Worm (Caenorhabditis elegans): ENCODE measurements around the gene gcy-7.
A peak's percentile ranks its signal among the peaks of the same experiment; 100 is the strongest.

DNA sequence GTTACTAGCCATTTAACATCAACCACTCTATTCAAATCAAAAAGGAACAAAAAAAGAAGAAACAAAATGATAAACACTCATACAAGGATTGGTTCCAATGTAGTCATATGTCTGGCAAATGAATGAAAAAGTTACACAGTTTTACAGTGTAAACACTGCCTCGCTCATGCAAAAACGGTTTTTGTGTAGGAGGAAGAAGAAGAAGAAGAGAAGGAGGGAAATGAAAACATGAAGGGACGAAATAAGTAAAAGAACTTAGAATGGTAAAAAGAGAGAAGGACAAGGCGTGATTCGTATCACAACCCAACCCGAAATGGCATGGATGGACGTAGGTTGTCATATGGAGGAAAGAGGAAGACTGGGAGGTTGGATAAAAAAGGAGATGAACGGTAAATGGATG is 19.8 kb downstream of the gcy-7 start:
- no peak for TF ChIP-seq fkh-10 (GFP tag; optimal IDR thresholded peaks at IDR 0.05)
- no peak for TF ChIP-seq dmd-8 (GFP tag; IDR thresholded peaks at IDR 0.05)
- no peak for TF ChIP-seq zip-11 (GFP tag; IDR thresholded peaks at IDR 0.05)
- no peak for TF ChIP-seq pha-4 (GFP tag; IDR thresholded peaks at IDR 0.05)
- peak; percentile 35 for TF ChIP-seq pha-4 (tag; optimal IDR thresholded peaks at IDR 0.05)
- TF ChIP-seq T26A8.4 (GFP tag; IDR thresholded peaks at IDR 0.05): no peak
- no peak for TF ChIP-seq mes-2 (tag; optimal IDR thresholded peaks at IDR 0.05; ENCODE audit: poor library complexity, severe bottlenecking)
- TF ChIP-seq Y75B8A.6 (GFP tag; IDR thresholded peaks at IDR 0.05): no peak
- peak in 1 of 2 experiments; percentile 90 for TF ChIP-seq unc-62 (GFP tag; optimal IDR thresholded peaks at IDR 0.05 in 1 of 2)
- TF ChIP-seq unc-62 (tag; optimal IDR thresholded peaks at IDR 0.05): no peak
